Fruit fly (Drosophila melanogaster) whole organism, embryonic: ENCODE data around the gene CG6843.

Experiments
- CG10209 ChIP-seq: fragments of 200-800 bp; sonication (Bioruptor generic); optimal IDR thresholded peaks from 3 replicates; lab custom pipeline; 2017; ENCODE audit warnings: missing biosample characterization, mild to moderate bottlenecking, missing genetic modification characterization, missing genetic modification reagents
- CG1024 ChIP-seq: fragments of 200-800 bp; sonication (Bioruptor generic); IDR thresholded peaks from 2 replicates; pipeline ENCODE4 v1.3.6; 2022; ENCODE audit warnings: missing biosample characterization, missing genetic modification characterization
- CG10543 ChIP-seq: fragments of 200-800 bp; sonication (Bioruptor generic); optimal IDR thresholded peaks from 3 replicates; lab custom pipeline; 2017; ENCODE audit warnings: missing biosample characterization, mild to moderate bottlenecking, missing genetic modification characterization, moderate library complexity
- CG11695 ChIP-seq: fragments of 200-800 bp; sonication (Bioruptor generic); IDR thresholded peaks from 3 replicates; pipeline ENCODE4 v1.3.6; 2022; ENCODE audit warnings: missing biosample characterization, missing genetic modification characterization
- CG11696 ChIP-seq: fragments of 200-800 bp; sonication (Bioruptor generic); IDR thresholded peaks from 2 replicates; pipeline ENCODE4 v1.3.6; 2022; ENCODE audit warnings: missing biosample characterization, missing genetic modification characterization
- CG12299 ChIP-seq: fragments of 200-800 bp; sonication (Bioruptor generic); optimal IDR thresholded peaks from 2 replicates; lab custom pipeline; 2018; ENCODE audit warnings: missing biosample characterization, mild to moderate bottlenecking, missing genetic modification characterization
- CG14710 ChIP-seq: fragments of 200-800 bp; sonication (Bioruptor generic); optimal IDR thresholded peaks from 3 replicates; lab custom pipeline; 2019; ENCODE audit warnings: missing biosample characterization, mild to moderate bottlenecking, missing genetic modification characterization, moderate library complexity
- CG16813 ChIP-seq: fragments of 200-800 bp; sonication (Bioruptor generic); IDR thresholded peaks from 3 replicates; pipeline ENCODE4 v1.3.6; 2022; ENCODE audit warnings: missing biosample characterization, missing genetic modification characterization; ENCODE audit not compliant: partially characterized antibody
- CG16815 ChIP-seq: fragments of 200-800 bp; sonication (Bioruptor generic); optimal IDR thresholded peaks from 3 replicates; lab custom pipeline; 2017; ENCODE audit warnings: missing biosample characterization, mild to moderate bottlenecking, missing genetic modification characterization
- CG17568 ChIP-seq: fragments of 200-800 bp; sonication (Bioruptor generic); optimal IDR thresholded peaks from 2 replicates; lab custom pipeline; 2018; ENCODE audit warnings: missing biosample characterization, mild to moderate bottlenecking, missing genetic modification characterization, moderate library complexity
- CG33213 ChIP-seq: fragments of 200-800 bp; sonication (Bioruptor generic); optimal IDR thresholded peaks from 3 replicates; lab custom pipeline; 2016; ENCODE audit warnings: missing biosample characterization, missing genetic modification characterization
- CG42726 ChIP-seq: fragments of 200-800 bp; sonication (Bioruptor generic); IDR thresholded peaks from 2 replicates; pipeline ENCODE4 v1.3.6; 2022; ENCODE audit warnings: missing biosample characterization, missing genetic modification characterization; ENCODE audit not compliant: partially characterized antibody
- CG6175 ChIP-seq: fragments of 200-800 bp; sonication (Bioruptor generic); IDR thresholded peaks from 3 replicates; pipeline ENCODE4 v1.3.6; 2022; ENCODE audit warnings: missing biosample characterization, missing genetic modification characterization
- CG6854 ChIP-seq: fragments of 200-800 bp; sonication (Bioruptor generic); optimal IDR thresholded peaks from 3 replicates; lab custom pipeline; 2017; ENCODE audit warnings: missing biosample characterization, mild to moderate bottlenecking, missing genetic modification characterization
- Dll ChIP-seq: fragments of 200-800 bp; sonication (Bioruptor generic); IDR thresholded peaks from 4 replicates; pipeline ENCODE4 v1.3.6; 2022; ENCODE audit warnings: missing biosample characterization, missing genetic modification characterization; ENCODE audit not compliant: partially characterized antibody
- HLH3B ChIP-seq: fragments of 200-800 bp; sonication (Bioruptor generic); IDR thresholded peaks from 2 replicates; pipeline ENCODE4 v1.3.6; 2022; ENCODE audit warnings: missing biosample characterization, missing genetic modification characterization
- Hand ChIP-seq: fragments of 200-800 bp; sonication (Bioruptor generic); optimal IDR thresholded peaks from 2 replicates; lab custom pipeline; 2017; ENCODE audit warnings: mild to moderate bottlenecking, missing biosample characterization, missing genetic modification reagents, missing genetic modification characterization
- Jarid2 ChIP-seq: fragments of 200-800 bp; sonication (Bioruptor generic); optimal IDR thresholded peaks from 3 replicates; lab custom pipeline; 2017; ENCODE audit warnings: mild to moderate bottlenecking, missing biosample characterization, missing genetic modification reagents, missing genetic modification characterization
- Mad ChIP-seq: fragments of 200-800 bp; sonication (Bioruptor generic); optimal IDR thresholded peaks from 2 replicates; lab custom pipeline; 2016; ENCODE audit warnings: missing biosample characterization, missing genetic modification characterization
- Myb ChIP-seq: fragments of 200-800 bp; sonication (Bioruptor generic); optimal IDR thresholded peaks from 2 replicates; lab custom pipeline; 2016; ENCODE audit warnings: missing biosample characterization, missing genetic modification characterization
- Nf-YB ChIP-seq: fragments of 200-800 bp; sonication (Bioruptor generic); optimal IDR thresholded peaks from 3 replicates; lab custom pipeline; 2019; ENCODE audit warnings: missing biosample characterization, mild to moderate bottlenecking, missing genetic modification characterization, moderate library complexity
- Nf-YC ChIP-seq: fragments of 200-800 bp; optimal IDR thresholded peaks from 3 replicates; lab custom pipeline; 2019; ENCODE audit warnings: missing biosample characterization, mild to moderate bottlenecking, missing genetic modification characterization, moderate library complexity
- NfI ChIP-seq: fragments of 200-800 bp; sonication (Bioruptor generic); optimal IDR thresholded peaks from 3 replicates; lab custom pipeline; 2018; ENCODE audit warnings: missing biosample characterization, mild to moderate bottlenecking, missing genetic modification characterization, moderate library complexity
- Oli ChIP-seq: fragments of 200-800 bp; sonication (Bioruptor generic); optimal IDR thresholded peaks from 2 replicates; lab custom pipeline; 2018; ENCODE audit warnings: missing biosample characterization, mild to moderate bottlenecking, missing genetic modification characterization, moderate library complexity
- Ravus ChIP-seq: fragments of 200-800 bp; sonication (Bioruptor generic); IDR thresholded peaks from 2 replicates; pipeline ENCODE4 v1.3.6; 2022; ENCODE audit warnings: missing biosample characterization, missing genetic modification characterization
- Spps ChIP-seq: fragments of 200-800 bp; sonication (Bioruptor generic); optimal IDR thresholded peaks from 2 replicates; lab custom pipeline; 2018; ENCODE audit warnings: missing biosample characterization, mild to moderate bottlenecking, missing genetic modification characterization
- Usf ChIP-seq: fragments of 200-800 bp; sonication (Bioruptor generic); optimal IDR thresholded peaks from 2 replicates; lab custom pipeline; 2017; ENCODE audit warnings: missing genotype, missing biosample characterization, missing genetic modification characterization
- bowl ChIP-seq: fragments of 200-800 bp; sonication (Bioruptor generic); IDR thresholded peaks from 2 replicates; pipeline ENCODE4 v1.3.6; 2022; ENCODE audit warnings: missing biosample characterization, missing genetic modification characterization
- caup ChIP-seq: fragments of 200-800 bp; sonication (Bioruptor generic); optimal IDR thresholded peaks from 3 replicates; lab custom pipeline; 2017; ENCODE audit warnings: missing biosample characterization, mild to moderate bottlenecking, missing genetic modification characterization, moderate library complexity; ENCODE audit not compliant: severe bottlenecking
- danr ChIP-seq: fragments of 200-800 bp; sonication (Bioruptor generic); IDR thresholded peaks from 2 replicates; pipeline ENCODE4 v1.3.6; 2022; ENCODE audit warnings: missing biosample characterization, missing genetic modification characterization
- dati ChIP-seq: fragments of 200-800 bp; sonication (Bioruptor generic); IDR thresholded peaks from 2 replicates; pipeline ENCODE4 v1.3.6; 2022; ENCODE audit warnings: missing biosample characterization, missing genetic modification characterization
- emc ChIP-seq: fragments of 200-800 bp; sonication (Bioruptor generic); optimal IDR thresholded peaks from 2 replicates; lab custom pipeline; 2016; ENCODE audit warnings: missing biosample characterization, missing genetic modification characterization
- gem ChIP-seq: fragments of 200-800 bp; sonication (Bioruptor generic); optimal IDR thresholded peaks from 2 replicates; lab custom pipeline; 2019; ENCODE audit warnings: missing biosample characterization, mild to moderate bottlenecking, missing genetic modification characterization, moderate library complexity
- gt ChIP-seq: fragments of 200-800 bp; sonication (Bioruptor generic); IDR thresholded peaks from 2 replicates; pipeline ENCODE4 v1.3.6; 2022; ENCODE audit warnings: missing biosample characterization, missing genetic modification characterization
- her ChIP-seq: fragments of 200-800 bp; sonication (Bioruptor generic); optimal IDR thresholded peaks from 2 replicates; lab custom pipeline; 2016; ENCODE audit warnings: missing biosample characterization, missing genetic modification characterization
- kah ChIP-seq: fragments of 200-800 bp; sonication (Bioruptor generic); optimal IDR thresholded peaks from 2 replicates; lab custom pipeline; 2018; ENCODE audit warnings: missing biosample characterization, mild to moderate bottlenecking, missing genetic modification characterization
- lab ChIP-seq: fragments of 200-800 bp; sonication (Bioruptor generic); optimal IDR thresholded peaks from 3 replicates; lab custom pipeline; 2017; ENCODE audit warnings: missing biosample characterization, missing genetic modification characterization, mild to moderate bottlenecking, moderate library complexity, missing genetic modification reagents
- maf-S ChIP-seq: fragments of 200-800 bp; sonication (Bioruptor generic); optimal IDR thresholded peaks from 2 replicates; lab custom pipeline; 2016; ENCODE audit warnings: missing biosample characterization, missing genetic modification characterization
- prd ChIP-seq, 3 experiments: fragments of >200 bp in 2 of 3; fragments of 200-800 bp in 1 of 3; sonication (Bioruptor generic) in 1 of 3; optimal IDR thresholded peaks in 2 of 3; IDR thresholded peaks in 1 of 3; 2 replicates in 2 of 3; 3 replicates in 1 of 3; pipeline versions ENCODE4 v1.3.6 to Lab custom; 2017 to 2022; ENCODE audit warnings: missing biosample characterization in 1 of 3, missing genetic modification characterization in 1 of 3
- repo ChIP-seq: fragments of 200-800 bp; sonication (Bioruptor generic); optimal IDR thresholded peaks from 2 replicates; lab custom pipeline; 2016; ENCODE audit warnings: missing biosample characterization, missing genetic modification characterization
- sc ChIP-seq, 3 experiments: fragments of >200 bp in 2 of 3; fragments of 200-800 bp in 1 of 3; sonication (Bioruptor generic) in 1 of 3; optimal IDR thresholded peaks; 2 replicates in 2 of 3; 3 replicates in 1 of 3; lab custom pipeline; 2017; ENCODE audit warnings: mild to moderate bottlenecking in 1 of 3, missing biosample characterization in 1 of 3, missing genetic modification characterization in 1 of 3, missing genetic modification reagents in 1 of 3
- scrt ChIP-seq: fragments of 200-800 bp; sonication (Bioruptor generic); optimal IDR thresholded peaks from 2 replicates; lab custom pipeline; 2018; ENCODE audit warnings: missing biosample characterization, mild to moderate bottlenecking, missing genetic modification characterization, moderate library complexity
- seq ChIP-seq: fragments of 200-800 bp; sonication (Bioruptor generic); IDR thresholded peaks from 2 replicates; pipeline ENCODE4 v1.3.6; 2022; ENCODE audit warnings: missing biosample characterization, missing genetic modification characterization
- sna ChIP-seq: fragments of 200-800 bp; sonication (Bioruptor generic); IDR thresholded peaks from 2 replicates; pipeline ENCODE4 v1.3.6; 2022; ENCODE audit warnings: missing biosample characterization, missing genetic modification characterization; ENCODE audit not compliant: partially characterized antibody
- sqz ChIP-seq: fragments of 200-800 bp; sonication (Bioruptor generic); optimal IDR thresholded peaks from 3 replicates; lab custom pipeline; 2018; ENCODE audit warnings: missing biosample characterization, mild to moderate bottlenecking, missing genetic modification characterization
- sr ChIP-seq: fragments of 200-800 bp; sonication (Bioruptor generic); IDR thresholded peaks from 3 replicates; pipeline ENCODE4 v1.3.6; 2022; ENCODE audit warnings: missing biosample characterization, missing genetic modification characterization
- unpg ChIP-seq: fragments of 200-800 bp; sonication (Bioruptor generic); optimal IDR thresholded peaks from 3 replicates; lab custom pipeline; 2018; ENCODE audit warnings: missing biosample characterization, mild to moderate bottlenecking, missing genetic modification characterization, moderate library complexity
- usp ChIP-seq: fragments of >200 bp; optimal IDR thresholded peaks from 2 replicates; lab custom pipeline; 2017; ENCODE audit warnings: missing biosample characterization, missing genetic modification characterization
- vvl ChIP-seq: fragments of 200-800 bp; sonication (Bioruptor generic); IDR thresholded peaks from 2 replicates; pipeline ENCODE4 v1.3.6; 2022; ENCODE audit warnings: missing biosample characterization, missing genetic modification characterization

Gene CG6843

DNA sequence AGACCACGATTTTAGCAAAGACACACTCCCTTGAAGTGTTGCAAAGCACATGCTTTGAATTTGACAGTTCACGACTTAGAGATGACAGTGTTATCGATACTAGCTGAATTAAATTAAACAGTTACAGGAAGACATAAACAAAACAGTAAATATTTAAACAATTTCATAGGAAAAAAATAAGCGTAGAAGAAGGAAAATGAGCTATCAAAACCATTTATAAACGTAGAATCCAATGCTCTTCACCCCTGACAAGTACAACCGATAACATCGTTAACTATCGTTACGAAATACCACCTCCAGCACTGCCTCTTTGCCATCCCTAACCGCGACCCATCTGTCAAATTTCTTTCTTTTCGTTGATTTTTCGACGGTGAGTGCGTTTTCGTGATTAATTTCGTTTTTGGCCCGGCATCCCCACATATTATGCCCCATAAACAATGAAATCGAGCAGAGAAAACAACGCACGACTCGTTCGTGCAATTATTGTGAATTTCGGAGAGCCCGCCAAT, 2.6 kb upstream of the CG6843 start, which contains the start of gene RpL26 (continued):
- TF ChIP-seq CG16813 (peak; percentile 99), scrt (GFP tag; lab: Kevin White, UChicago) (no peak), caup (peak; percentile 67), Usf (GFP tag; lab: Kevin White, UChicago) (peak; percentile 44), Ravus (no peak), prd (optimal IDR thresholded peaks at IDR 0.05; lab: Kevin White, UChicago) (no peak), prd (GFP tag; IDR thresholded peaks at IDR 0.05; lab: Robert Waterston, UW) (peak; percentile 82), CG6175 (no peak), NfI (GFP tag; lab: Kevin White, UChicago) (peak; percentile 84), gem (tag; lab: Kevin White, UChicago) (peak; percentile 80), sc (optimal IDR thresholded peaks at IDR 0.05; lab: Kevin White, UChicago) (no peak), sc (GFP tag; optimal IDR thresholded peaks at IDR 0.05; lab: Kevin White, UChicago) (peak; percentile 44), lab (GFP tag; lab: Kevin White, UChicago) (no peak), seq (GFP tag; lab: Robert Waterston, UW) (no peak), sna (GFP tag; lab: Robert Waterston, UW) (peak; percentile 94), sr (GFP tag; lab: Robert Waterston, UW) (no peak), Mad (peak; percentile 62), Oli (tag; lab: Kevin White, UChicago) (peak; percentile 51), Nf-YC (tag; lab: Kevin White, UChicago) (peak; percentile 73), CG10209 (GFP tag; lab: Kevin White, UChicago) (peak; percentile 70), gt (GFP tag; lab: Robert Waterston, UW) (no peak), CG10543 (GFP tag; lab: Kevin White, UChicago) (peak; percentile 77), Spps (no peak), CG16815 (GFP tag; lab: Kevin White, UChicago) (peak; percentile 65), kah (GFP tag; lab: Kevin White, UChicago) (peak; percentile 28), CG33213 (GFP tag; lab: Kevin White, UChicago) (peak; percentile 78), repo (GFP tag; lab: Kevin White, UChicago) (peak; percentile 56), CG11695 (GFP tag; lab: Robert Waterston, UW) (peak; percentile 64; the same call in 1 of the 3 replicates), unpg (GFP tag; lab: Kevin White, UChicago) (peak; percentile 51), vvl (GFP tag; lab: Robert Waterston, UW) (peak; percentile 74; the same call in 1 of the 2 replicates), CG14710 (peak; percentile 87), Myb (GFP tag; lab: Kevin White, UChicago) (peak; percentile 96), her (GFP tag; lab: Kevin White, UChicago) (peak; percentile 41), Jarid2 (GFP tag; lab: Kevin White, UChicago) (no peak), HLH3B (GFP tag; lab: Robert Waterston, UW) (0 out of 2 replicates have a peak, but pooled peaks have one; percentile 36), emc (GFP tag; lab: Kevin White, UChicago) (peak; percentile 72), CG42726 (GFP tag; lab: Robert Waterston, UW) (no peak; the same call in none of the 2 replicates), danr (GFP tag; lab: Robert Waterston, UW) (no peak), bowl (GFP tag; lab: Robert Waterston, UW) (no peak), CG17568 (no peak), CG12299 (tag; lab: Kevin White, UChicago) (peak; percentile 71), CG1024 (GFP tag; lab: Robert Waterston, UW) (no peak), CG11696 (GFP tag; lab: Robert Waterston, UW) (no peak), maf-S (GFP tag; lab: Kevin White, UChicago) (peak; percentile 86), Nf-YB (GFP tag; lab: Kevin White, UChicago) (peak; percentile 56), Dll (GFP tag; lab: Robert Waterston, UW) (peak; percentile 98), Hand (GFP tag; lab: Kevin White, UChicago) (no peak), usp (GFP tag; lab: Kevin White, UChicago) (no peak), CG6854 (GFP tag; lab: Kevin White, UChicago) (peak; percentile 25), dati (no peak), sqz (no peak)
